Fruit fly (Drosophila melanogaster): ENCODE data around the gene CHKov1.

- TF ChIP-seq CTCF (optimal IDR thresholded peaks at IDR 0.05) (peak; percentile 69 to 78), CG8478 (optimal IDR thresholded peaks at IDR 0.05) (no peak)
Observed at dm6 chr3R:25312583-25312982, 16.5 kb downstream of the CHKov1 start.
